Fruit fly (Drosophila melanogaster) whole organism, embryonic: ENCODE data around the gene CG12592.

Source experiments
- Bdp1 ChIP-seq: fragments of 200-800 bp; sonication (Bioruptor generic); optimal IDR thresholded peaks from 3 replicates; lab custom pipeline; 2016; ENCODE audit warnings: missing biosample characterization, missing genetic modification characterization
- CG2712 ChIP-seq: fragments of 200-800 bp; optimal IDR thresholded peaks from 3 replicates; lab custom pipeline; 2019; ENCODE audit warnings: missing biosample characterization, mild to moderate bottlenecking, missing genetic modification characterization, moderate library complexity
- CG6813 ChIP-seq: fragments of 200-800 bp; sonication (Bioruptor generic); optimal IDR thresholded peaks from 2 replicates; lab custom pipeline; 2017; ENCODE audit warnings: missing biosample characterization, missing genetic modification characterization, mild to moderate bottlenecking, moderate library complexity, missing genetic modification reagents
- CG6854 ChIP-seq: fragments of 200-800 bp; sonication (Bioruptor generic); optimal IDR thresholded peaks from 3 replicates; lab custom pipeline; 2017; ENCODE audit warnings: missing biosample characterization, mild to moderate bottlenecking, missing genetic modification characterization
- Hr39 ChIP-seq: fragments of >200 bp; optimal IDR thresholded peaks from 2 replicates; lab custom pipeline; 2017
- Nf-YB ChIP-seq: fragments of 200-800 bp; sonication (Bioruptor generic); optimal IDR thresholded peaks from 3 replicates; lab custom pipeline; 2019; ENCODE audit warnings: missing biosample characterization, mild to moderate bottlenecking, missing genetic modification characterization, moderate library complexity
- ems ChIP-seq: fragments of 200-800 bp; sonication (Bioruptor generic); optimal IDR thresholded peaks from 3 replicates; lab custom pipeline; 2016; ENCODE audit warnings: missing biosample characterization, missing genetic modification characterization
- gcm ChIP-seq: fragments of 200-800 bp; sonication (Bioruptor generic); optimal IDR thresholded peaks from 2 replicates; lab custom pipeline; 2019; ENCODE audit warnings: missing biosample characterization, mild to moderate bottlenecking, missing genetic modification characterization, moderate library complexity
- jigr1 ChIP-seq: fragments of 200-800 bp; sonication (Bioruptor generic); IDR thresholded peaks from 3 replicates; pipeline ENCODE4 v1.3.6; 2022; ENCODE audit warnings: missing biosample characterization, missing genetic modification characterization
- kah ChIP-seq: fragments of 200-800 bp; sonication (Bioruptor generic); optimal IDR thresholded peaks from 2 replicates; lab custom pipeline; 2018; ENCODE audit warnings: missing biosample characterization, mild to moderate bottlenecking, missing genetic modification characterization
- sna ChIP-seq: fragments of 200-800 bp; sonication (Bioruptor generic); IDR thresholded peaks from 2 replicates; pipeline ENCODE4 v1.3.6; 2022; ENCODE audit warnings: missing biosample characterization, missing genetic modification characterization; ENCODE audit not compliant: partially characterized antibody

- TF ChIP-seq sna (GFP tag; lab: Robert Waterston, UW) = no peak
- TF ChIP-seq Bdp1 (GFP tag; lab: Kevin White, UChicago) = no peak
- TF ChIP-seq jigr1 (GFP tag; lab: Robert Waterston, UW) = no peak
- TF ChIP-seq CG6813 (GFP tag; lab: Kevin White, UChicago) = no peak
- no peak for TF ChIP-seq CG6854
- no peak for TF ChIP-seq ems (GFP tag; lab: Kevin White, UChicago)
- TF ChIP-seq Hr39 (lab: Kevin White, UChicago) = no peak
- no peak for TF ChIP-seq gcm (GFP tag; lab: Kevin White, UChicago)
- no peak for TF ChIP-seq CG2712
- no peak for TF ChIP-seq kah (GFP tag; lab: Kevin White, UChicago)
- no peak for TF ChIP-seq Nf-YB
These were observed 13.9 kb downstream of the CG12592 start for dm6 chr3R:10351960-10352458.
